Worm (Caenorhabditis elegans) whole organism, midembryonic: ENCODE measurements around the gene T22D1.18.

Source experiments
- T22C8.4 ChIP-seq: fragments of 200-800 bp; sonication (Bioruptor generic); IDR thresholded peaks from 2 replicates; pipeline ENCODE4 v1.3.6; 2022; ENCODE audit warnings: missing genetic modification characterization, missing compliant biosample characterization
- cog-1 ChIP-seq: sonication (generic microtip); optimal IDR thresholded peaks from 2 replicates; lab custom pipeline; 2016; ENCODE audit warnings: missing genetic modification characterization, missing compliant biosample characterization
- flt-1 ChIP-seq: fragments of 200-800 bp; sonication (Bioruptor generic); IDR thresholded peaks from 2 replicates; pipeline ENCODE4 v1.3.6; 2022; ENCODE audit warnings: missing genetic modification characterization, missing compliant biosample characterization
- klf-2 ChIP-seq: fragments of 200-800 bp; sonication (Bioruptor generic); conservative IDR thresholded peaks from 2 replicates; pipeline ENCODE4 v1.3.6; 2022; ENCODE audit warnings: missing genetic modification reagents, missing genetic modification characterization, missing compliant biosample characterization
- med-1 ChIP-seq: sonication (generic microtip); optimal IDR thresholded peaks from 2 replicates; lab custom pipeline; 2017; ENCODE audit warnings: missing genetic modification characterization, mild to moderate bottlenecking, missing compliant biosample characterization, antibody characterized with exemption, missing genetic modification reagents; ENCODE audit not compliant: insufficient read depth
- ref-1 ChIP-seq: fragments of 200-800 bp; sonication (Bioruptor generic); conservative IDR thresholded peaks from 2 replicates; pipeline ENCODE4 v1.3.6; 2022; ENCODE audit warnings: missing genetic modification reagents, missing genetic modification characterization, missing compliant biosample characterization
- tab-1 ChIP-seq: fragments of 200-800 bp; sonication (Bioruptor generic); IDR thresholded peaks from 2 replicates; pipeline ENCODE4 v1.3.6; 2022; ENCODE audit warnings: missing genetic modification characterization, missing compliant biosample characterization
- ztf-23 ChIP-seq: fragments of 200-800 bp; sonication (Bioruptor generic); IDR thresholded peaks from 2 replicates; pipeline ENCODE4 v1.3.6; 2022; ENCODE audit warnings: missing genetic modification reagents, missing genetic modification characterization, missing compliant biosample characterization
- ztf-29 ChIP-seq: fragments of 200-800 bp; sonication (Bioruptor generic); IDR thresholded peaks from 2 replicates; pipeline ENCODE4 v1.3.6; 2022; ENCODE audit warnings: missing genetic modification reagents, missing genetic modification characterization, missing compliant biosample characterization

T22D1.18 gene

DNA sequence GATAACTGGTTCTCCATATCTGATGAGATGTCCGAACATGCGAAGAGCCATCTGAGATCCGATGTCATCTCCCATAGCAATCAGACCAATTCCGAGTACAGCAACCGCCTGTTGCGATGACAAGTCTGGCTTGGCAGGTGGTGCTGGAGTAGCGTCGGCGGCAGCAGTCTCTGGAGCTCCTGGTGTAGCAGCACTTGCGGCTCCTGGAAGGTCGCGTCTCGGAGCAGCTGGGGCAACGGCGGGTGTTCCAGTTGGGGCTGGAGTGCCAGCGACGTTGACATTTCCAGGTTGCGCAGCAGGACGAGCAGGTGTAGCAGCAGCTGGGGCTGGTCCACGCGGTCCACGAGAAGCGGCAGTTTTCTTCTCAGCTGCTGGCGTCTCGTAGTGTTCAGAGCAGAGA lies 12.5 kb downstream of the T22D1.18 start:
- TF ChIP-seq med-1 (no peak), cog-1 (tag; lab: Kevin White, UChicago) (no peak), flt-1 (GFP tag; lab: Robert Waterston, UW) (no peak), ztf-29 (GFP tag; lab: Robert Waterston, UW) (no peak), ref-1 (GFP tag; lab: Robert Waterston, UW) (no peak), T22C8.4 (GFP tag; lab: Robert Waterston, UW) (no peak), tab-1 (GFP tag; lab: Robert Waterston, UW) (no peak), ztf-23 (GFP tag; lab: Robert Waterston, UW) (no peak), klf-2 (GFP tag; lab: Robert Waterston, UW) (no peak)

- TF ChIP-seq ztf-23 (GFP tag; lab: Robert Waterston, UW) (no peak), ztf-29 (GFP tag; lab: Robert Waterston, UW) (no peak), flt-1 (GFP tag; lab: Robert Waterston, UW) (no peak), ref-1 (GFP tag; lab: Robert Waterston, UW) (no peak), cog-1 (tag; lab: Kevin White, UChicago) (no peak), klf-2 (GFP tag; lab: Robert Waterston, UW) (no peak), med-1 (no peak), tab-1 (GFP tag; lab: Robert Waterston, UW) (no peak), T22C8.4 (GFP tag; lab: Robert Waterston, UW) (no peak)
These were observed 13.9 kb downstream of the T22D1.18 start, which contains the start of the genes T22D1.17 and T22D1.8 for ce11 chrIV:6905947-6906489. TSS of gene T22D1.17 (plus strand) at chrIV:6905997. TSS of gene T22D1.8 (minus strand) at chrIV:6906348.

- TF ChIP-seq flt-1 (GFP tag; lab: Robert Waterston, UW) (no peak), tab-1 (GFP tag; lab: Robert Waterston, UW) (no peak), cog-1 (tag; lab: Kevin White, UChicago) (no peak), klf-2 (GFP tag; lab: Robert Waterston, UW) (no peak), T22C8.4 (GFP tag; lab: Robert Waterston, UW) (no peak), ref-1 (GFP tag; lab: Robert Waterston, UW) (no peak), ztf-29 (GFP tag; lab: Robert Waterston, UW) (no peak), ztf-23 (GFP tag; lab: Robert Waterston, UW) (no peak), med-1 (no peak)
These were observed 14.5 kb downstream of the T22D1.18 start for ce11 chrIV:6905428-6905827.

- TF ChIP-seq flt-1 (GFP tag; lab: Robert Waterston, UW) (no peak), med-1 (no peak), ref-1 (GFP tag; lab: Robert Waterston, UW) (no peak), klf-2 (GFP tag; lab: Robert Waterston, UW) (no peak)
These were observed 15.4 kb downstream of the T22D1.18 start for ce11 chrIV:6904606-6905005.

DNA sequence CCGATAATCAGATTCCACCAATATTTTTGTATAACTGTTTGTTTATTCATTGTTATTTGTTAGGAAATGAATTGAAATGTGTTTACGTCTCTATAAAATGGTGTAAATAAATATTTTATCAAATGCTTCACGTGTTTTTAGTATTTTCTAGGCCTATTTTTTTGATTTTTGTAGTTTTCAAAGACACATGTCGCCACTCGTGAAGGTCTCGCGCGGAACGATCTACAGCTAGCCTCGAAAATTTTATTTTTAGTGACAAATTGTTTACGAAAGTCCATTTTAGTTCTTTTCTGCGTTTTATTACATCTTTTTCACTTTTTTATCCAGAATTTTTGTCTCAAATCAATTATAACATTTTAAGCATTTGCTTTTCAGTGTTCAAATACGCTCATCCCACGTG lies 16.4 kb downstream of the T22D1.18 start, which contains the start of gene T22D1.5:
TSS of gene T22D1.5 (plus strand) at position 376 of the 400 bp plus-strand sequence.
- TF ChIP-seq ref-1 (GFP tag; lab: Robert Waterston, UW) (no peak), tab-1 (GFP tag; lab: Robert Waterston, UW) (no peak), med-1 (no peak), cog-1 (tag; lab: Kevin White, UChicago) (no peak), ztf-23 (GFP tag; lab: Robert Waterston, UW) (no peak), klf-2 (GFP tag; lab: Robert Waterston, UW) (no peak), ztf-29 (GFP tag; lab: Robert Waterston, UW) (no peak), T22C8.4 (GFP tag; lab: Robert Waterston, UW) (no peak), flt-1 (GFP tag; lab: Robert Waterston, UW) (no peak)

DNA sequence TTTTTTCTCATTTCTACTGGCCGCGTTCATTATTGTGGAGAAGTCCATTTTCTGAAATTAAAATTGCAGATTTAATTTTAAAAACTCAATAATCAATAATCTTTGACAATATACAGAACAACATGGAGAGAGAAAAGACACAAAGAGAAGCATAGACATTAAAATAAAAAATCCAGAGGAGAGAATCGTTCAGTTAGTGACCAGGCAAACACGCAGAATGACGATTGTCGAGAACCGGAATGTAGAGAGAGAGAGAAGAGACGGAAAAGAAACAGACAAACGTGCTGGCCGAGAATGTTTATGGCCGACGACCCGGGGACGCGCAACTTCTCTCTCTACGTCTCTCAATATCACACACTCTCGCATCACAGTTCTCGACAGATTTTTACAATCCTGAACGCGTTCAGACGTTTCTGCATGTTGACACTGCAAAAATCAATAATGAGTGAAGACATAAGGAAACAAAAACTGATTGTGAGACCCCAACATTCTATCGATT lies 32.3 kb downstream of the T22D1.18 start, which contains the start of the genes T05A12.3 and T05A12.4:
TSS of gene T05A12.3 (minus strand) at position 51 of the 499 bp plus-strand sequence.
TSS of gene T05A12.4 (plus strand) at position 348 of the 499 bp plus-strand sequence.
- TF ChIP-seq T22C8.4 (GFP tag; lab: Robert Waterston, UW), result no peak
- TF ChIP-seq tab-1 (GFP tag; lab: Robert Waterston, UW), result no peak
- TF ChIP-seq cog-1 (tag; lab: Kevin White, UChicago), result no peak
- TF ChIP-seq med-1, result no peak
- no peak for TF ChIP-seq ztf-23 (GFP tag; lab: Robert Waterston, UW)
- TF ChIP-seq ref-1 (GFP tag; lab: Robert Waterston, UW), result no peak
- no peak for TF ChIP-seq flt-1 (GFP tag; lab: Robert Waterston, UW)
- no peak for TF ChIP-seq ztf-29 (GFP tag; lab: Robert Waterston, UW)
- TF ChIP-seq klf-2 (GFP tag; lab: Robert Waterston, UW), result no peak

DNA sequence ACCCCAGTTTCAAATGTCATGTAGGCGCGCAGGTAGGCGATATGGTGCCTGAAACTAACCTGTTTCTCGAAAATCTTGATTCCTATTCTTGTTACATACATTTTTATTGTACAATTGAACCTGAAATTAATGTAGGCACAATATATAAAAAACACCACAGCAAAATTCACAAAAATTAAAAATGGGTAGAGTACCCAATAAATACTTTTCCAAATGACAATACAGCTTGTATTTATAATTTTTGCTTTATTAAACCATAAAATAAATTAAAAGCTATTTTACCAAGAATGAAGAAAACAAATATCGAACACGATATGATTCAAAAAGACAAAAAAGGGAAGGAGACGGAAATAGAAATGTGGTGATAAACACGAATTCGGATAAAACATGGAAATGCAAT lies 36.6 kb downstream of the T22D1.18 start, which contains the start of gene tre-2:
TSS of gene tre-2 (minus strand) at position 101 of the 400 bp plus-strand sequence.
- TF ChIP-seq ztf-29 (GFP tag; lab: Robert Waterston, UW) (no peak), med-1 (no peak), klf-2 (GFP tag; lab: Robert Waterston, UW) (no peak), cog-1 (tag; lab: Kevin White, UChicago) (no peak), ref-1 (GFP tag; lab: Robert Waterston, UW) (no peak), ztf-23 (GFP tag; lab: Robert Waterston, UW) (no peak), tab-1 (GFP tag; lab: Robert Waterston, UW) (no peak), T22C8.4 (GFP tag; lab: Robert Waterston, UW) (no peak), flt-1 (GFP tag; lab: Robert Waterston, UW) (no peak)

DNA sequence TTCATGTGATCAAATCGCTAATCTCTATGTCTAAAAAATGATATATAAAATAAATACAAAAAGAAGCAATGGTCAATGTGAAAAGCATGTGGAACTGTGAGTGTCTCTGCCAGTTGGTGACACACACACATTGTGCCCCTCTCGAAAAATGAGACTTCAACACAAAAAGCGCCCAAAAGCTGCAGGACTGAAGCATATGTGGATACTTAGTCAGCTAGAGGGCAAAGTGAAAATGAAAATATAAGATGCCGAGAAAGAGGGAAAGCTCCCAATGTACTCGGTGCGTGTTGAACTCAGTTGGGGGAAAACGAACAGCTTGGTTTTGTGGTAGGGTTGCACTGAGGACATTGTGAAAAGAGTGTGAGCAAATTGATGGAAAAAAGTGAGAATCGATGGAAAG lies 38.8 kb downstream of the T22D1.18 start:
- TF ChIP-seq ref-1 (GFP tag; lab: Robert Waterston, UW) (no peak), med-1 (no peak), ztf-23 (GFP tag; lab: Robert Waterston, UW) (no peak)

DNA sequence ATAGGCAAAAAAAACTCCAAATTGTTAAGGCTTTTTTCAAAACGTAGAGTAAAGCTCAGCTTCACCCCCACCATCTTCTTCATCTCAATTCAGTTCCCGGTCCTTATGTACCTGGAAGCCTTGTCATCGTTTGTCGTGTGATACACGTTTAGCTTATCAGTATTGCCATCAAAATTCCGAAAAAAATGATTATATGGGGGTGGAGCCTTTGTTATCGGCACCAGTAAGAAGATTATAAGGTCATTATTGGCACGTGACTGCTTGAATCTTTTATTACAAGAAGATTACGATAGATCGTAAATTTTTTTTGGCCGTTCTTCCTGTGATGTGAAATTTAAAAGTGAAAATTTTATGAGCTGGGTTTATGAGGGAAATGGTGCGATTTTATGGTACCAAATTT lies 39.5 kb downstream of the T22D1.18 start:
- TF ChIP-seq ztf-29 (GFP tag; lab: Robert Waterston, UW) (no peak), klf-2 (GFP tag; lab: Robert Waterston, UW) (no peak), ref-1 (GFP tag; lab: Robert Waterston, UW) (no peak), cog-1 (tag; lab: Kevin White, UChicago) (no peak), T22C8.4 (GFP tag; lab: Robert Waterston, UW) (no peak), flt-1 (GFP tag; lab: Robert Waterston, UW) (no peak), tab-1 (GFP tag; lab: Robert Waterston, UW) (no peak)
